Worm (Caenorhabditis elegans) whole organism, L1 larva: Measurements from ENCODE around the gene bli-2.

Experiments used
- hlh-17 ChIP-seq: fragments of 200-800 bp; sonication (Bioruptor generic); optimal IDR thresholded peaks from 2 replicates; lab custom pipeline; 2018; ENCODE audit warnings: missing genetic modification characterization, mild to moderate bottlenecking, missing compliant biosample characterization, moderate library complexity, borderline replicate concordance
- mep-1 ChIP-seq: fragments of 150-350 bp; optimal IDR thresholded peaks from 2 replicates; lab custom pipeline; 2014; ENCODE audit warnings: missing biosample characterization, missing genetic modification characterization
- nhr-12 ChIP-seq: sonication (generic microtip); optimal IDR thresholded peaks from 2 replicates; lab custom pipeline; 2017; ENCODE audit warnings: missing biosample characterization, missing genetic modification characterization
- nhr-237 ChIP-seq: fragments of 150-350 bp; optimal IDR thresholded peaks from 2 replicates; lab custom pipeline; 2014; ENCODE audit warnings: missing biosample characterization, missing genetic modification characterization
- nhr-28 ChIP-seq: fragments of 150-350 bp; optimal IDR thresholded peaks from 2 replicates; lab custom pipeline; 2014; ENCODE audit warnings: missing biosample characterization, missing genetic modification characterization
- nhr-84 ChIP-seq: sonication (generic microtip); optimal IDR thresholded peaks from 2 replicates; lab custom pipeline; 2017; ENCODE audit warnings: missing biosample characterization, missing genetic modification characterization
- sup-37 ChIP-seq: fragments of 200-800 bp; sonication (Bioruptor generic); optimal IDR thresholded peaks from 2 replicates; lab custom pipeline; 2018; ENCODE audit warnings: mild to moderate bottlenecking, missing genetic modification characterization, missing compliant biosample characterization
- unc-62 ChIP-seq: fragments of 150-350 bp; optimal IDR thresholded peaks from 2 replicates; lab custom pipeline; 2014; ENCODE audit warnings: missing biosample characterization, missing genetic modification reagents, missing genetic modification characterization

ce11 chrII:5668830-5669229 is 16.6 kb upstream of the bli-2 start, which contains the start of gene C25H3.7:
- TF ChIP-seq nhr-28 (tag; lab: Kevin White, UChicago) (no peak), unc-62 (GFP tag; lab: Kevin White, UChicago) (no peak), nhr-84 (no peak), mep-1 (no peak), sup-37 (GFP tag; lab: Kevin White, UChicago) (no peak), nhr-12 (no peak), hlh-17 (GFP tag; lab: Kevin White, UChicago) (no peak), nhr-237 (tag; lab: Kevin White, UChicago) (no peak)
